Fruit fly (Drosophila melanogaster) S2 (cell line): ENCODE data around the gene milt.

Experiments
- CG8478 ChIP-seq: fragments of >200 bp; optimal IDR thresholded peaks from 2 replicates; lab custom pipeline; 2018
- CTCF ChIP-seq, 2 experiments: fragments of >200 bp; optimal IDR thresholded peaks; 2 replicates each; lab custom pipeline; 2018

dm6 chr2L:7056189-7056926 is 18.7 kb downstream of the milt start, which contains the start of gene Mnn1:
- TF ChIP-seq CG8478 (lab: Kevin White, UChicago) = no peak
- peak; percentile 3 to 29 for TF ChIP-seq CTCF (optimal IDR thresholded peaks at IDR 0.05; lab: Kevin White, UChicago)
